Worm (Caenorhabditis elegans) whole organism, L4 larva: ENCODE results near the gene Y55F3AM.9.

Experiments
- F37D6.2 ChIP-seq: sonication (generic microtip); optimal IDR thresholded peaks from 2 replicates; lab custom pipeline; 2016; ENCODE audit warnings: mild to moderate bottlenecking, missing genetic modification characterization, missing compliant biosample characterization
- T26A8.4 ChIP-seq: fragments of 200-800 bp; sonication (Bioruptor generic); IDR thresholded peaks from 2 replicates; pipeline ENCODE4 v1.3.6; 2022; ENCODE audit warnings: missing genetic modification characterization, missing compliant biosample characterization
- Y105C5A.15 ChIP-seq: fragments of 200-800 bp; sonication (Bioruptor generic); IDR thresholded peaks from 2 replicates; pipeline ENCODE4 v1.3.6; 2022; ENCODE audit warnings: missing genetic modification characterization, missing compliant biosample characterization
- aha-1 ChIP-seq: fragments of 150-350 bp; peaks from one replicate; lab custom pipeline; 2014; ENCODE audit warnings: missing biosample characterization, missing genetic modification characterization
- aly-2 ChIP-seq: sonication (generic microtip); optimal IDR thresholded peaks from 2 replicates; lab custom pipeline; 2018; ENCODE audit warnings: missing biosample characterization, missing genetic modification characterization
- ama-1 ChIP-seq: fragments of 150-350 bp; optimal IDR thresholded peaks from 2 replicates; lab custom pipeline; 2014; ENCODE audit warnings: inconsistent platforms, mixed read lengths
- ceh-20 ChIP-seq: fragments of 200-800 bp; sonication (Bioruptor generic); IDR thresholded peaks from 2 replicates; pipeline ENCODE4 v1.3.6; 2022; ENCODE audit warnings: missing genetic modification reagents, missing genetic modification characterization, missing compliant biosample characterization
- ceh-32 ChIP-seq: sonication (generic microtip); optimal IDR thresholded peaks from 2 replicates; lab custom pipeline; 2016; ENCODE audit warnings: mild to moderate bottlenecking, missing genetic modification characterization, missing compliant biosample characterization; ENCODE audit not compliant: poor library complexity
- ces-1 ChIP-seq: fragments of 150-350 bp; sonication (generic microtip); optimal IDR thresholded peaks from 4 replicates; lab custom pipeline; 2014; ENCODE audit warnings: missing biosample characterization, missing genetic modification reagents, missing genetic modification characterization
- ctbp-1 ChIP-seq: fragments of 200-800 bp; sonication (Bioruptor generic); IDR thresholded peaks from 2 replicates; pipeline ENCODE4 v1.3.6; 2022; ENCODE audit warnings: missing genetic modification reagents, missing genetic modification characterization, missing compliant biosample characterization
- daf-12 ChIP-seq: fragments of 150-350 bp; optimal IDR thresholded peaks from 2 replicates; lab custom pipeline; 2014; ENCODE audit warnings: missing biosample characterization, missing genetic modification reagents, missing genetic modification characterization
- daf-16 ChIP-seq, 3 experiments: sonication (generic microtip); optimal IDR thresholded peaks; 2 replicates each; lab custom pipeline; 2016 to 2017; ENCODE audit warnings: missing genetic modification characterization in 3 of 3, missing genetic modification reagents in 3 of 3, mild to moderate bottlenecking in 2 of 3, missing compliant biosample characterization in 2 of 3, missing biosample characterization in 1 of 3, moderate library complexity in 1 of 3
- daf-19 ChIP-seq: fragments of 200-800 bp; sonication (Bioruptor generic); conservative IDR thresholded peaks from 2 replicates; pipeline ENCODE4 v1.3.6; 2022; ENCODE audit warnings: missing genetic modification characterization, missing compliant biosample characterization
- dmd-8 ChIP-seq: fragments of 200-800 bp; sonication (Bioruptor generic); IDR thresholded peaks from 2 replicates; pipeline ENCODE4 v1.3.6; 2022; ENCODE audit warnings: missing genetic modification characterization, missing compliant biosample characterization
- dve-1 ChIP-seq: sonication (generic microtip); optimal IDR thresholded peaks from 2 replicates; lab custom pipeline; 2017; ENCODE audit warnings: antibody characterized with exemption, mild to moderate bottlenecking, missing genetic modification characterization, missing compliant biosample characterization; ENCODE audit not compliant: insufficient read depth
- egl-27 ChIP-seq: sonication (generic microtip); optimal IDR thresholded peaks from 3 replicates; lab custom pipeline; 2017; ENCODE audit warnings: missing biosample characterization, missing genetic modification reagents, missing genetic modification characterization
- egl-43 ChIP-seq: fragments of 200-800 bp; sonication (Bioruptor generic); IDR thresholded peaks from 2 replicates; pipeline ENCODE4 v1.3.6; 2022; ENCODE audit warnings: missing genetic modification reagents, missing genetic modification characterization, missing compliant biosample characterization
- fos-1 ChIP-seq: fragments of 150-350 bp; optimal IDR thresholded peaks from 2 replicates; lab custom pipeline; 2014; ENCODE audit warnings: missing biosample characterization, missing genetic modification characterization
- gei-8 ChIP-seq: fragments of 200-800 bp; sonication (Bioruptor generic); optimal IDR thresholded peaks from 2 replicates; lab custom pipeline; 2018; ENCODE audit warnings: mild to moderate bottlenecking, missing genetic modification characterization, missing compliant biosample characterization
- hif-1 ChIP-seq, 2 experiments: sonication (generic microtip); optimal IDR thresholded peaks; 2 replicates each; lab custom pipeline; 2016 to 2017; ENCODE audit warnings: missing compliant biosample characterization in 2 of 2, missing genetic modification characterization in 2 of 2, missing genetic modification reagents in 2 of 2, missing genotype in 2 of 2, mild to moderate bottlenecking in 1 of 2
- hlh-30 ChIP-seq: sonication (generic microtip); optimal IDR thresholded peaks from 2 replicates; lab custom pipeline; 2017; ENCODE audit warnings: antibody characterized with exemption, mild to moderate bottlenecking, missing genetic modification characterization, missing compliant biosample characterization; ENCODE audit not compliant: insufficient read depth
- lin-29 ChIP-seq: fragments of 200-800 bp; sonication (Bioruptor generic); IDR thresholded peaks from 2 replicates; pipeline ENCODE4 v1.3.6; 2022; ENCODE audit warnings: missing genetic modification reagents, missing genetic modification characterization, missing compliant biosample characterization
- lin-39 ChIP-seq: fragments of 150-350 bp; optimal IDR thresholded peaks from 2 replicates; lab custom pipeline; 2014; ENCODE audit warnings: missing biosample characterization, missing genetic modification reagents, missing genetic modification characterization
- lir-3 ChIP-seq: sonication (generic microtip); optimal IDR thresholded peaks from 2 replicates; lab custom pipeline; 2016; ENCODE audit warnings: mild to moderate bottlenecking, missing genetic modification characterization, missing compliant biosample characterization
- lsy-2 ChIP-seq, 2 experiments: fragments of 150-350 bp in 1 of 2; sonication (generic microtip) in 1 of 2; optimal IDR thresholded peaks; 2 replicates each; lab custom pipeline; 2014 to 2017; ENCODE audit warnings: missing biosample characterization in 2 of 2, missing genetic modification characterization in 2 of 2
- madf-5 ChIP-seq, 2 experiments: fragments of 200-800 bp; sonication (Bioruptor generic); IDR thresholded peaks; 2 replicates each; pipeline ENCODE4 v1.3.6; 2022; ENCODE audit warnings: missing compliant biosample characterization in 2 of 2, missing genetic modification characterization in 2 of 2
- mdl-1 ChIP-seq, 2 experiments: fragments of 150-350 bp in 1 of 2; sonication (generic microtip) in 1 of 2; optimal IDR thresholded peaks; 2 replicates each; lab custom pipeline; 2014 to 2017; ENCODE audit warnings: missing biosample characterization in 2 of 2, missing genetic modification characterization in 2 of 2
- mes-2 ChIP-seq: sonication (generic microtip); optimal IDR thresholded peaks from 2 replicates; lab custom pipeline; 2016; ENCODE audit warnings: missing genotype, mild to moderate bottlenecking, missing genetic modification characterization, missing compliant biosample characterization; ENCODE audit not compliant: poor library complexity, severe bottlenecking
- mxl-2 ChIP-seq: fragments of 200-800 bp; sonication (Bioruptor generic); conservative IDR thresholded peaks from 2 replicates; pipeline ENCODE4 v1.3.6; 2022; ENCODE audit warnings: missing genetic modification reagents, missing genetic modification characterization, missing compliant biosample characterization
- mxl-3 ChIP-seq: fragments of 200-800 bp; sonication (Bioruptor generic); optimal IDR thresholded peaks from 2 replicates; lab custom pipeline; 2018; ENCODE audit warnings: mild to moderate bottlenecking, missing genetic modification characterization, missing compliant biosample characterization
- nhr-102 ChIP-seq: sonication (generic microtip); optimal IDR thresholded peaks from 2 replicates; lab custom pipeline; 2016; ENCODE audit warnings: mild to moderate bottlenecking, missing genetic modification characterization, moderate library complexity, missing compliant biosample characterization
- nhr-111 ChIP-seq: fragments of 200-800 bp; sonication (Bioruptor generic); optimal IDR thresholded peaks from 2 replicates; lab custom pipeline; 2018; ENCODE audit warnings: mild to moderate bottlenecking, missing genetic modification characterization, missing compliant biosample characterization
- nhr-41 ChIP-seq: fragments of 200-800 bp; sonication (Bioruptor generic); IDR thresholded peaks from 2 replicates; pipeline ENCODE4 v1.3.6; 2022; ENCODE audit warnings: missing genetic modification reagents, missing genetic modification characterization, missing compliant biosample characterization
- nhr-48 ChIP-seq: sonication (generic microtip); optimal IDR thresholded peaks from 2 replicates; lab custom pipeline; 2016; ENCODE audit warnings: mild to moderate bottlenecking, missing genetic modification characterization, missing compliant biosample characterization
- nhr-6 ChIP-seq: fragments of 150-350 bp; optimal IDR thresholded peaks from 2 replicates; lab custom pipeline; 2014; ENCODE audit warnings: missing biosample characterization, missing genetic modification characterization
- php-3 ChIP-seq: fragments of 200-800 bp; sonication (Bioruptor generic); IDR thresholded peaks from 2 replicates; pipeline ENCODE4 v1.3.6; 2022; ENCODE audit warnings: missing genetic modification reagents, missing genetic modification characterization, missing compliant biosample characterization
- saeg-2 ChIP-seq: fragments of 200-800 bp; sonication (Bioruptor generic); IDR thresholded peaks from 2 replicates; pipeline ENCODE4 v1.3.6; 2022; ENCODE audit warnings: missing genetic modification reagents, missing genetic modification characterization, missing compliant biosample characterization
- sdz-12 ChIP-seq: fragments of 200-800 bp; sonication (Bioruptor generic); optimal IDR thresholded peaks from 2 replicates; lab custom pipeline; 2018; ENCODE audit warnings: mild to moderate bottlenecking, missing genetic modification characterization, missing compliant biosample characterization
- set-16 ChIP-seq: fragments of 200-800 bp; sonication (Bioruptor generic); IDR thresholded peaks from 2 replicates; pipeline ENCODE4 v1.3.6; 2022; ENCODE audit warnings: missing genetic modification reagents, missing genetic modification characterization, missing compliant biosample characterization
- snpc-4 ChIP-seq: fragments of 150-350 bp; optimal IDR thresholded peaks from 2 replicates; lab custom pipeline; 2014; ENCODE audit warnings: missing biosample characterization, missing genetic modification characterization
- spr-1 ChIP-seq: sonication (generic microtip); optimal IDR thresholded peaks from 2 replicates; lab custom pipeline; 2016; ENCODE audit warnings: mild to moderate bottlenecking, missing genetic modification characterization, missing compliant biosample characterization
- spr-3 ChIP-seq: fragments of 200-800 bp; sonication (Bioruptor generic); optimal IDR thresholded peaks from 2 replicates; lab custom pipeline; 2018; ENCODE audit warnings: mild to moderate bottlenecking, missing genetic modification characterization, missing compliant biosample characterization
- tra-1 ChIP-seq: fragments of 200-800 bp; sonication (Bioruptor generic); IDR thresholded peaks from 2 replicates; pipeline ENCODE4 v1.3.6; 2022; ENCODE audit warnings: missing genetic modification reagents, missing genetic modification characterization, missing compliant biosample characterization
- unc-39 ChIP-seq: sonication (generic microtip); optimal IDR thresholded peaks from 2 replicates; lab custom pipeline; 2017; ENCODE audit warnings: missing biosample characterization, missing genetic modification characterization
- unc-62 ChIP-seq, 3 experiments: fragments of 150-350 bp in 1 of 3; sonication (generic microtip); optimal IDR thresholded peaks in 2 of 3; peaks in 1 of 3; 1 replicate in 1 of 3; 2 replicates in 2 of 3; lab custom pipeline; 2014 to 2017; ENCODE audit warnings: missing biosample characterization in 3 of 3, missing genetic modification characterization in 3 of 3, missing genetic modification reagents in 3 of 3, missing genotype in 1 of 3
- zag-1 ChIP-seq: fragments of 150-350 bp; optimal IDR thresholded peaks from 2 replicates; lab custom pipeline; 2014; ENCODE audit warnings: missing biosample characterization, missing genetic modification characterization
- zfp-2 ChIP-seq: sonication (generic microtip); optimal IDR thresholded peaks from 2 replicates; lab custom pipeline; 2016; ENCODE audit warnings: mild to moderate bottlenecking, missing genetic modification characterization, missing compliant biosample characterization
- zfp-3 ChIP-seq: fragments of 200-800 bp; sonication (Bioruptor generic); conservative IDR thresholded peaks from 2 replicates; pipeline ENCODE4 v1.3.6; 2022; ENCODE audit warnings: missing genetic modification reagents, missing genetic modification characterization, missing compliant biosample characterization
- zip-11 ChIP-seq: fragments of 200-800 bp; sonication (Bioruptor generic); IDR thresholded peaks from 2 replicates; pipeline ENCODE4 v1.3.6; 2022; ENCODE audit warnings: missing genetic modification characterization, missing compliant biosample characterization
- zip-2 ChIP-seq: fragments of 150-350 bp; optimal IDR thresholded peaks from 2 replicates; lab custom pipeline; 2014; ENCODE audit warnings: missing biosample characterization, missing genetic modification characterization
- ztf-7 ChIP-seq: fragments of 150-350 bp; optimal IDR thresholded peaks from 2 replicates; lab custom pipeline; 2014; ENCODE audit warnings: missing biosample characterization, missing genetic modification characterization

The Y55F3AM.9 gene

DNA sequence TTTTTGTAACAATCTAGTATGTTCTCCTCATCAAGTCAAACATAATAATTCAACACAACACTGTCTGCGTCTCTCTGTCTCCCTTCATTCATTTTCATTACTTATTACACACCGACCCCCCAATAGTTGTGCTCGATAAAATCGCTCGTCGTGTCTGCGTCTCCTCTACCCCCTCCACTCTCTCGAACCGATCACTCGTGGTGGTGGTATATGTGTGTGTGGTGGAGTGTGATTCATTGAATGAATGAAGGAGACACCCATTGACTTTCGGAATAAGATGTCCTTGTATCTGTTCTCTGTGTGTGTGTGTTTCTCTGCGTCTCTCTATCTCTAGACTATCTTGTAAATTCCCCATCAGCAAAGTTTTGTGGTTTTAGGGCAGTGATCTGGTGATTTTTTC is 51.7 kb downstream of the Y55F3AM.9 start (continued):
- TF ChIP-seq snpc-4 (tag; lab: Kevin White, UChicago): no peak
- TF ChIP-seq mdl-1 (tag; optimal IDR thresholded peaks at IDR 0.05; lab: Kevin White, UChicago): peak in 1 of 2 experiments; percentile 71
- TF ChIP-seq hif-1 (tag; optimal IDR thresholded peaks at IDR 0.05; lab: Kevin White, UChicago): no peak
- no peak for TF ChIP-seq gei-8 (GFP tag; lab: Kevin White, UChicago)
- TF ChIP-seq dve-1 (tag; lab: Kevin White, UChicago): peak; percentile 85
- no peak for TF ChIP-seq nhr-41 (GFP tag; lab: Robert Waterston, UW)
- TF ChIP-seq ztf-7 (tag; lab: Kevin White, UChicago): no peak
- no peak for TF ChIP-seq F37D6.2
- TF ChIP-seq ceh-20 (GFP tag; lab: Robert Waterston, UW): no peak
- no peak for TF ChIP-seq lir-3
- peak; percentile 14 for TF ChIP-seq nhr-6
- no peak for TF ChIP-seq daf-19
- no peak for TF ChIP-seq egl-43 (GFP tag; lab: Robert Waterston, UW)
- TF ChIP-seq sdz-12 (GFP tag; lab: Kevin White, UChicago): no peak
- TF ChIP-seq madf-5 (GFP tag; IDR thresholded peaks at IDR 0.05; lab: Robert Waterston, UW): no peak
- peak; percentile 99 for TF ChIP-seq aha-1 (tag; lab: Kevin White, UChicago)
- no peak for TF ChIP-seq dmd-8
- peak in 1 of 2 experiments; percentile 16 for TF ChIP-seq daf-16 (GFP tag; optimal IDR thresholded peaks at IDR 0.05; lab: Kevin White, UChicago)
- no peak for TF ChIP-seq daf-16 (tag; optimal IDR thresholded peaks at IDR 0.05; lab: Kevin White, UChicago)
- peak; percentile 92 for TF ChIP-seq hlh-30 (tag; lab: Kevin White, UChicago)
- no peak for TF ChIP-seq spr-3
- peak; percentile 80 for TF ChIP-seq mxl-3
- TF ChIP-seq saeg-2 (GFP tag; lab: Robert Waterston, UW): no peak
- no peak for TF ChIP-seq nhr-102 (tag; lab: Kevin White, UChicago)
- TF ChIP-seq ama-1 (lab: Kevin White, UChicago): no peak
- no peak for TF ChIP-seq lin-39
- no peak for TF ChIP-seq spr-1 (tag; lab: Kevin White, UChicago)
- no peak for TF ChIP-seq nhr-111 (GFP tag; lab: Kevin White, UChicago)
- peak in 1 of 2 experiments; percentile 71 for TF ChIP-seq unc-62 (GFP tag; optimal IDR thresholded peaks at IDR 0.05 in 1 of 2; lab: Kevin White, UChicago)
- no peak for TF ChIP-seq unc-62 (tag; optimal IDR thresholded peaks at IDR 0.05; lab: Kevin White, UChicago)
- no peak for TF ChIP-seq aly-2 (tag; lab: Kevin White, UChicago)
- no peak for TF ChIP-seq Y105C5A.15 (GFP tag; lab: Robert Waterston, UW)
- no peak for TF ChIP-seq tra-1 (GFP tag; lab: Robert Waterston, UW)
- TF ChIP-seq php-3 (GFP tag; lab: Robert Waterston, UW): no peak; the same call in 1 of the 2 replicates
- TF ChIP-seq egl-27 (tag; lab: Kevin White, UChicago): no peak
- no peak for TF ChIP-seq T26A8.4 (GFP tag; lab: Robert Waterston, UW)
- TF ChIP-seq zfp-3 (GFP tag; lab: Robert Waterston, UW): no peak
- TF ChIP-seq zip-2 (tag; lab: Kevin White, UChicago): no peak
- TF ChIP-seq nhr-48 (tag; lab: Kevin White, UChicago): peak; percentile 4
- no peak for TF ChIP-seq ceh-32 (tag; lab: Kevin White, UChicago)
- no peak for TF ChIP-seq daf-12 (tag; lab: Kevin White, UChicago)
- TF ChIP-seq lin-29 (GFP tag; lab: Robert Waterston, UW): no peak
- TF ChIP-seq lsy-2 (tag; optimal IDR thresholded peaks at IDR 0.05; lab: Kevin White, UChicago): peak; percentile 35 to 77
- TF ChIP-seq ces-1 (GFP tag; lab: Kevin White, UChicago): no peak
- TF ChIP-seq zip-11 (GFP tag; lab: Robert Waterston, UW): no peak
- TF ChIP-seq ctbp-1 (GFP tag; lab: Robert Waterston, UW): no peak
- TF ChIP-seq unc-39 (tag; lab: Kevin White, UChicago): no peak
- no peak for TF ChIP-seq fos-1 (tag; lab: Kevin White, UChicago)
- TF ChIP-seq mxl-2 (GFP tag; lab: Robert Waterston, UW): no peak
- no peak for TF ChIP-seq set-16 (GFP tag; lab: Robert Waterston, UW)
- TF ChIP-seq zfp-2 (tag; lab: Kevin White, UChicago): no peak
- no peak for TF ChIP-seq zag-1 (tag; lab: Kevin White, UChicago)
- peak; percentile 71 for TF ChIP-seq mes-2 (tag; lab: Kevin White, UChicago)
